Worm (Caenorhabditis elegans): ENCODE measurements around the gene T19D7.5.

T19D7.5 gene

DNA sequence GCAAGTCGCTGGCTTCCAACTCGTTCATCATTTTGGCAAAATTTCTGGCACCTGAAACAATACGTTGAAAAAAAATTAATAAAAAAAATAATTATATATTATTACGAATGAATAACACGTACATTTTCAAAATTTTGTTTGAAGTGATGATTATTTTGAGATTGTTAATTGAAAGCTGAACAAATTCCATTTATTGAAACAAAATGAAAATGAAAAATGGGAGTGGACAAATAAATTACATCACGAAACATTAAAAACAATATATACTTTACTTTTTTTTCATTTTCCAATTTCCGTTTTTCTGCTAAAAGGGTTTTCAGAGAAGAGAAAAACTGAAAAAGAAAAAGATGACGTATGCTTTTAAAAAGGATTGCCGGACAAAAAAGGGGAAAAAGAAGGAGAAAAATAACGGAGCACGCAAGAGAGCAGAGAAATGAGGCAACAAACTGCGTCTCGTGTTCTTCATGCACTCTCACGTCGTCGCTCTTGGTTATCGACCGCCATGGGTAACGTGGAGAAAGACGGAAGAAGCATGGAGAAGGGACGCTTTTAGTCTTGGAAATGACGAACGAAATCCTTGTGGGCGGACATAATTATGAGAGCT, 4.2 kb downstream of the T19D7.5 start, which contains the start of gene rund-1:
Gene rund-1 (minus strand): TSS at position 51 of the 604 bp plus-strand sequence.
- TF ChIP-seq nhr-21 (tag; optimal IDR thresholded peaks at IDR 0.05) (peak; percentile 47), lin-39 (tag; optimal IDR thresholded peaks at IDR 0.05) (no peak), gmeb-1 (tag; optimal IDR thresholded peaks at IDR 0.05) (no peak), unc-55 (GFP tag; optimal IDR thresholded peaks at IDR 0.05) (peak; percentile 81), lin-11 (tag; optimal IDR thresholded peaks at IDR 0.05) (peak; percentile 72), skn-1 (tag; optimal IDR thresholded peaks at IDR 0.05) (no peak), fos-1 (tag; optimal IDR thresholded peaks at IDR 0.05) (peak; percentile 57), nhr-77 (tag; optimal IDR thresholded peaks at IDR 0.05) (no peak), mdl-1 (tag; optimal IDR thresholded peaks at IDR 0.05) (peak in 1 of 2 experiments; percentile 68), crh-2 (tag; optimal IDR thresholded peaks at IDR 0.05) (peak; percentile 76), egl-27 (tag; optimal IDR thresholded peaks at IDR 0.05) (peak; percentile 47), ceh-16 (tag; optimal IDR thresholded peaks at IDR 0.05) (no peak), elt-1 (tag; optimal IDR thresholded peaks at IDR 0.05) (no peak), zag-1 (tag; optimal IDR thresholded peaks at IDR 0.05) (peak; percentile 39), ztf-1 (GFP tag; conservative IDR thresholded peaks at IDR 0.05) (no peak), nhr-25 (tag; optimal IDR thresholded peaks at IDR 0.05) (no peak), Y55F3AM.14 (GFP tag; optimal IDR thresholded peaks at IDR 0.05) (peak; percentile 44), R02D3.7 (tag; optimal IDR thresholded peaks at IDR 0.05) (no peak), elt-3 (tag; optimal IDR thresholded peaks at IDR 0.05) (no peak), snpc-4 (tag; optimal IDR thresholded peaks at IDR 0.05) (peak; percentile 79), mab-5 (tag; optimal IDR thresholded peaks at IDR 0.05) (peak; percentile 7), nhr-10 (tag; optimal IDR thresholded peaks at IDR 0.05) (no peak), nhr-6 (tag; optimal IDR thresholded peaks at IDR 0.05) (peak; percentile 14), lin-13 (GFP tag; optimal IDR thresholded peaks at IDR 0.05) (peak; percentile 56), lsy-2 (tag; optimal IDR thresholded peaks at IDR 0.05) (peak in 1 of 2 experiments; percentile 69), nhr-237 (tag; optimal IDR thresholded peaks at IDR 0.05) (no peak), ama-1 (optimal IDR thresholded peaks at IDR 0.05) (no peak), sma-9 (GFP tag; optimal IDR thresholded peaks at IDR 0.05) (peak; percentile 50), sma-9 (tag; optimal IDR thresholded peaks at IDR 0.05) (no peak), C34F6.9 (tag; optimal IDR thresholded peaks at IDR 0.05) (peak; percentile 86), sem-4 (tag; optimal IDR thresholded peaks at IDR 0.05) (no peak), dmd-4 (tag; optimal IDR thresholded peaks at IDR 0.05) (no peak), blmp-1 (tag; optimal IDR thresholded peaks at IDR 0.05; ENCODE audit: insufficient read depth) (no peak), ceh-82 (tag; optimal IDR thresholded peaks at IDR 0.05) (no peak), ztf-4 (tag; optimal IDR thresholded peaks at IDR 0.05) (peak; percentile 29), nhr-11 (tag; optimal IDR thresholded peaks at IDR 0.05) (no peak), nhr-129 (tag; optimal IDR thresholded peaks at IDR 0.05) (peak; percentile 66), F13H6.1 (tag; optimal IDR thresholded peaks at IDR 0.05) (peak; percentile 24)

DNA sequence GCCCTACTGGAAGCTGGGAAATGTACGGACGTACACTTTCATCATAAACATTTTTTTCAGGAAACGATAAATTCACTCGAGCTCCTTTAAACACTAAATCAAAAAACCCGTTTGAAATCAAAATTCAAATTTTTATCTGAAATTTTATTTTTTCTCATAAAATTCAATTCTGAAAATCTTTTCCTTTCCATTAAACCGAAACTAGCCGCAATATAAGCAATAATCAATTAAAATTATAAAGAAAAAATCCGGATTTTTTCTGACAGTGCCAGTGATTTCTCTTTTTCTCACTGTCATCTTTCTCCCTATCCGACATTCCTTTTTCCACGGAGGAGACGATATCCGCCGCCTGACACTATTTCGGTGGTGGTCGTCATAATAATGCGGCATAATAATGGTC, 10.1 kb downstream of the T19D7.5 start, which contains the start of gene lpr-7:
Gene lpr-7 (plus strand): TSS at position 301 of the 400 bp plus-strand sequence.
- TF ChIP-seq mdl-1 (tag; optimal IDR thresholded peaks at IDR 0.05) (no peak), R02D3.7 (tag; optimal IDR thresholded peaks at IDR 0.05) (no peak), nhr-129 (tag; optimal IDR thresholded peaks at IDR 0.05) (no peak), aly-2 (tag; optimal IDR thresholded peaks at IDR 0.05) (no peak), lsy-2 (tag; optimal IDR thresholded peaks at IDR 0.05) (no peak), nhr-12 (tag; optimal IDR thresholded peaks at IDR 0.05) (no peak), nhr-23 (tag; optimal IDR thresholded peaks at IDR 0.05) (no peak), nhr-21 (tag; optimal IDR thresholded peaks at IDR 0.05) (no peak), zag-1 (tag; optimal IDR thresholded peaks at IDR 0.05) (no peak), skn-1 (tag; optimal IDR thresholded peaks at IDR 0.05) (no peak), mab-5 (tag; optimal IDR thresholded peaks at IDR 0.05) (no peak)

DNA sequence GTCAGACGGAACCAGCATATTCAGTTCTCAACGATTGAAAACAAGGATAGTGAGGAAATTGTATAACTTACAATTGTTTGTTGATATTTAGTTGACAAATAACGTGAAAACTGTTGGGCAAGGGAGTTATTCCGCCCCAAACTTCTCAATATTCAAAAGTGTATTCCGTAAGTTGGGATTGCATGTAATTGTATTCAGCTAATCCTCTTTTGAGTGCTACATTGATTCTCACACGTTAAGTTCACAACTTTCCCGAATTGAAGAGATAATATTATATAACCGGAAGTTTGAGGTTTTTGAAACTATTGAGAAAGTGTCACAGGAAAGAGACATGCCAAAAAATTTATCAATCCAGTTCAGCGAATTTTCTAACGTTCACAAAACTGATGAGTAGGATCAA, 11.2 kb downstream of the T19D7.5 start, which contains the start of gene ifc-2:
Gene ifc-2 (minus strand): TSS at position 101 of the 400 bp plus-strand sequence.
- TF ChIP-seq egl-27 (tag; optimal IDR thresholded peaks at IDR 0.05) = no peak
- TF ChIP-seq nhr-23 (tag; optimal IDR thresholded peaks at IDR 0.05) = no peak
- TF ChIP-seq nhr-10 (tag; optimal IDR thresholded peaks at IDR 0.05) = no peak
- TF ChIP-seq aly-2 (tag; optimal IDR thresholded peaks at IDR 0.05) = no peak
- TF ChIP-seq snpc-4 (tag; optimal IDR thresholded peaks at IDR 0.05) = no peak
- no peak for TF ChIP-seq ztf-4 (tag; optimal IDR thresholded peaks at IDR 0.05)
- no peak for TF ChIP-seq lin-11 (tag; optimal IDR thresholded peaks at IDR 0.05)
- no peak for TF ChIP-seq sem-4 (tag; optimal IDR thresholded peaks at IDR 0.05)
- TF ChIP-seq ztf-11 (tag; optimal IDR thresholded peaks at IDR 0.05) = no peak
- TF ChIP-seq nhr-25 (tag; optimal IDR thresholded peaks at IDR 0.05) = no peak
- TF ChIP-seq peb-1 (tag; optimal IDR thresholded peaks at IDR 0.05) = no peak
- no peak for TF ChIP-seq C34F6.9 (tag; optimal IDR thresholded peaks at IDR 0.05)
- TF ChIP-seq nhr-77 (tag; optimal IDR thresholded peaks at IDR 0.05) = no peak
- TF ChIP-seq nhr-6 (tag; optimal IDR thresholded peaks at IDR 0.05) = no peak
- no peak for TF ChIP-seq nhr-21 (tag; optimal IDR thresholded peaks at IDR 0.05)
- TF ChIP-seq lin-13 (GFP tag; optimal IDR thresholded peaks at IDR 0.05) = no peak
- no peak for TF ChIP-seq unc-55 (GFP tag; optimal IDR thresholded peaks at IDR 0.05)
- TF ChIP-seq nhr-11 (tag; optimal IDR thresholded peaks at IDR 0.05) = no peak

Measured in whole organism, L2 larva.